Worm (Caenorhabditis elegans) whole organism, late embryonic: ENCODE results near the gene mdt-1.2.
A peak's percentile ranks its signal among the peaks of the same experiment; 100 is the strongest.

ENCODE experiments used
- C38D4.7 ChIP-seq: fragments of 200-800 bp; sonication (Bioruptor generic); optimal IDR thresholded peaks from 2 replicates; lab custom pipeline; 2018; ENCODE audit warnings: mild to moderate bottlenecking, missing genetic modification characterization, moderate library complexity, missing compliant biosample characterization
- K02D7.2 ChIP-seq: sonication (generic microtip); optimal IDR thresholded peaks from 2 replicates; lab custom pipeline; 2017; ENCODE audit warnings: mild to moderate bottlenecking, missing genetic modification characterization, missing compliant biosample characterization
- K09A11.1 ChIP-seq: sonication (generic microtip); optimal IDR thresholded peaks from 2 replicates; lab custom pipeline; 2017; ENCODE audit warnings: antibody characterized with exemption, mild to moderate bottlenecking, missing genetic modification characterization, missing compliant biosample characterization; ENCODE audit not compliant: insufficient read depth
- T23F11.4 ChIP-seq: fragments of 200-800 bp; sonication (Bioruptor generic); optimal IDR thresholded peaks from 2 replicates; lab custom pipeline; 2018; ENCODE audit warnings: mild to moderate bottlenecking, missing genetic modification characterization, missing compliant biosample characterization
- ama-1 ChIP-seq: fragments of 150-350 bp; optimal IDR thresholded peaks from 2 replicates; lab custom pipeline; 2014
- ceh-19 ChIP-seq: fragments of 200-800 bp; sonication (Bioruptor generic); optimal IDR thresholded peaks from 2 replicates; lab custom pipeline; 2018; ENCODE audit warnings: mild to moderate bottlenecking, missing genetic modification characterization, missing compliant biosample characterization
- ceh-2 ChIP-seq: sonication (generic microtip); optimal IDR thresholded peaks from 2 replicates; lab custom pipeline; 2016; ENCODE audit warnings: missing genotype, missing genetic modification characterization, missing compliant biosample characterization
- ceh-24 ChIP-seq: sonication (generic microtip); optimal IDR thresholded peaks from 2 replicates; lab custom pipeline; 2016; ENCODE audit warnings: mild to moderate bottlenecking, missing genetic modification characterization, missing compliant biosample characterization
- ceh-34 ChIP-seq: sonication (generic microtip); optimal IDR thresholded peaks from 2 replicates; lab custom pipeline; 2016; ENCODE audit warnings: mild to moderate bottlenecking, missing genetic modification characterization, missing compliant biosample characterization
- ceh-48 ChIP-seq: sonication (generic microtip); optimal IDR thresholded peaks from 2 replicates; lab custom pipeline; 2016; ENCODE audit warnings: missing genetic modification characterization, inconsistent platforms, missing compliant biosample characterization
- ceh-6 ChIP-seq: fragments of 200-800 bp; sonication (Bioruptor generic); optimal IDR thresholded peaks from 2 replicates; lab custom pipeline; 2018; ENCODE audit warnings: mild to moderate bottlenecking, missing genetic modification characterization, missing compliant biosample characterization
- ceh-9 ChIP-seq: sonication (generic microtip); optimal IDR thresholded peaks from 2 replicates; lab custom pipeline; 2016; ENCODE audit warnings: mild to moderate bottlenecking, missing genetic modification characterization, inconsistent platforms, missing compliant biosample characterization
- dve-1 ChIP-seq: sonication (generic microtip); optimal IDR thresholded peaks from 2 replicates; lab custom pipeline; 2017; ENCODE audit warnings: antibody characterized with exemption, mild to moderate bottlenecking, missing genetic modification characterization, missing compliant biosample characterization
- elt-2 ChIP-seq: sonication (generic microtip); optimal IDR thresholded peaks from 2 replicates; lab custom pipeline; 2016; ENCODE audit warnings: missing genetic modification reagents, missing genetic modification characterization, missing compliant biosample characterization
- ets-4 ChIP-seq: sonication (generic microtip); optimal IDR thresholded peaks from 2 replicates; lab custom pipeline; 2016; ENCODE audit warnings: missing genetic modification characterization, missing compliant biosample characterization
- gmeb-2 ChIP-seq: sonication (generic microtip); optimal IDR thresholded peaks from 2 replicates; lab custom pipeline; 2016; ENCODE audit warnings: missing genetic modification characterization, inconsistent platforms, missing compliant biosample characterization
- hlh-6 ChIP-seq: sonication (generic microtip); optimal IDR thresholded peaks from 2 replicates; lab custom pipeline; 2016; ENCODE audit warnings: missing genotype, missing genetic modification characterization, missing compliant biosample characterization
- lim-6 ChIP-seq: sonication (generic microtip); optimal IDR thresholded peaks from 2 replicates; lab custom pipeline; 2016; ENCODE audit warnings: missing genetic modification characterization, missing compliant biosample characterization
- lin-11 ChIP-seq: fragments of 200-800 bp; sonication (Bioruptor generic); optimal IDR thresholded peaks from 2 replicates; lab custom pipeline; 2018; ENCODE audit warnings: mild to moderate bottlenecking, missing genetic modification characterization, missing compliant biosample characterization
- madf-2 ChIP-seq: sonication (generic microtip); optimal IDR thresholded peaks from 2 replicates; lab custom pipeline; 2017; ENCODE audit warnings: missing genetic modification characterization, missing compliant biosample characterization
- mec-3 ChIP-seq: sonication (generic microtip); optimal IDR thresholded peaks from 2 replicates; lab custom pipeline; 2016; ENCODE audit warnings: borderline replicate concordance, missing genetic modification characterization, missing compliant biosample characterization
- nfya-1 ChIP-seq: sonication (generic microtip); optimal IDR thresholded peaks from 2 replicates; lab custom pipeline; 2017; ENCODE audit warnings: missing genetic modification characterization, mild to moderate bottlenecking, missing compliant biosample characterization, antibody characterized with exemption, moderate library complexity
- nhr-11 ChIP-seq: fragments of 150-350 bp; optimal IDR thresholded peaks from 2 replicates; lab custom pipeline; 2014; ENCODE audit warnings: missing biosample characterization, missing genetic modification characterization
- nhr-232 ChIP-seq: sonication (generic microtip); optimal IDR thresholded peaks from 2 replicates; lab custom pipeline; 2016; ENCODE audit warnings: missing genetic modification characterization, missing compliant biosample characterization
- odd-2 ChIP-seq: sonication (generic microtip); optimal IDR thresholded peaks from 2 replicates; lab custom pipeline; 2017; ENCODE audit warnings: antibody characterized with exemption, mild to moderate bottlenecking, missing genetic modification characterization, missing compliant biosample characterization
- pax-1 ChIP-seq: fragments of 150-350 bp; optimal IDR thresholded peaks from 2 replicates; lab custom pipeline; 2014; ENCODE audit warnings: missing biosample characterization, missing genetic modification characterization
- pha-2 ChIP-seq: sonication (generic microtip); optimal IDR thresholded peaks from 2 replicates; lab custom pipeline; 2017; ENCODE audit warnings: mild to moderate bottlenecking, missing genetic modification characterization, missing compliant biosample characterization
- pha-4 ChIP-seq: fragments of 150-350 bp; optimal IDR thresholded peaks from 2 replicates; lab custom pipeline; 2018; ENCODE audit warnings: missing biosample characterization, missing genetic modification reagents, missing genetic modification characterization
- pqm-1 ChIP-seq: sonication (generic microtip); optimal IDR thresholded peaks from 2 replicates; lab custom pipeline; 2016; ENCODE audit warnings: missing genetic modification characterization, missing compliant biosample characterization
- rnt-1 ChIP-seq: sonication (generic microtip); optimal IDR thresholded peaks from 2 replicates; lab custom pipeline; 2016; ENCODE audit warnings: missing genetic modification characterization, missing compliant biosample characterization
- sdc-2 ChIP-seq: sonication (generic microtip); optimal IDR thresholded peaks from 2 replicates; lab custom pipeline; 2016; ENCODE audit warnings: missing genotype, missing genetic modification characterization, missing compliant biosample characterization
- sox-2 ChIP-seq: fragments of 200-800 bp; sonication (Bioruptor generic); IDR thresholded peaks from 2 replicates; pipeline ENCODE4 v1.3.6; 2022; ENCODE audit warnings: missing genetic modification reagents, missing genetic modification characterization, missing compliant biosample characterization
- tbx-2 ChIP-seq: sonication (generic microtip); optimal IDR thresholded peaks from 2 replicates; lab custom pipeline; 2016; ENCODE audit warnings: missing genetic modification characterization, missing compliant biosample characterization
- ttx-3 ChIP-seq: sonication (generic microtip); optimal IDR thresholded peaks from 2 replicates; lab custom pipeline; 2016; ENCODE audit warnings: missing genetic modification reagents, missing genetic modification characterization, missing compliant biosample characterization
- unc-3 ChIP-seq, 2 experiments: fragments of 200-800 bp in 1 of 2; sonication (Bioruptor generic) in 1 of 2; sonication (generic microtip) in 1 of 2; conservative IDR thresholded peaks in 1 of 2; optimal IDR thresholded peaks in 1 of 2; 2 replicates each; pipeline versions ENCODE4 v1.3.6 to Lab custom; 2016 to 2022; ENCODE audit warnings: missing compliant biosample characterization in 2 of 2, missing genetic modification characterization in 2 of 2, missing genetic modification reagents in 1 of 2
- unc-55 ChIP-seq: sonication (generic microtip); optimal IDR thresholded peaks from 2 replicates; lab custom pipeline; 2017; ENCODE audit warnings: missing biosample characterization, missing genetic modification reagents, missing genetic modification characterization

Gene mdt-1.2

DNA sequence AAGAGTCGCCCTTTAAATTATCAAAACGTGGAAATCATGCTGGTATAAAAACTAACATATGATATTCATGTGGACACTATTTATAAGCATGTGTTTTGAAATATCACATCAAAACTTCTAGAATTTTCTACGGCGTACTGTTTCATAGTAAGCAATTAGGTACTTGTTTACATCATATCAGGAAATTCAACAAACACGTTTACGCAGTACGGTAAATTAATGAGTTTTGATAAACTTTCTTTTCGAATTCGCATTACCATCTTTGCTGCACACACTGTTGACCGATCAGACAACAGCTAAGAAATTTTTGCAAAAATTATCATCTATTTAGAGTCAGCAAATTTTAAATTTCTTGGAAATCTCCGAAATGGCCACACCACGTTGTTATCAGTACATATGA is 10.9 kb upstream of the mdt-1.2 start:
- TF ChIP-seq ceh-34 (tag; lab: Kevin White, UChicago), result no peak
- no peak for TF ChIP-seq lin-11
- no peak for TF ChIP-seq sox-2 (GFP tag; lab: Robert Waterston, UW)
- no peak for TF ChIP-seq sdc-2 (tag; lab: Kevin White, UChicago)
- no peak for TF ChIP-seq C38D4.7 (GFP tag; lab: Kevin White, UChicago)
- no peak for TF ChIP-seq ceh-48
- TF ChIP-seq madf-2 (tag; lab: Kevin White, UChicago), result no peak
- no peak for TF ChIP-seq ceh-2
- TF ChIP-seq odd-2, result no peak
- TF ChIP-seq pax-1 (tag; lab: Kevin White, UChicago), result no peak
- TF ChIP-seq rnt-1, result no peak
- TF ChIP-seq ceh-24, result no peak
- no peak for TF ChIP-seq gmeb-2
- no peak for TF ChIP-seq ceh-19
- no peak for TF ChIP-seq tbx-2 (tag; lab: Kevin White, UChicago)

DNA sequence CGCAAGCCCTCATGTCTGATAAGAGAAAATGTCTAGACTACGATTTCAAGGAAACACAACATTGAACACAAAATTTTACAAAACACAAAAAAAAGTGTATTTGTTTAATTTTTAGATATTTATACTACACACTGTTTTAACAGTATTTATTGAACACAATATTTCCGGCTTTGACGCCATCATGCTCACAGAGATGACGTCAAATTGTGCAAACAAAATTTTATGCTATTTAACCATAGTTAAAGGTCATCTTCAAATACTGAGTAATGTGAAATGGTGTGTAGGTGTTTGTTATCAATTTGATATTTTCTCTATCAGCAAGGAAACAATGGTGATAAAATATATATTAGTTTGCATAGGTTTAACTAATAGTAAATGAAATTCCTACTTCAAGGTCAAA is 4.8 kb upstream of the mdt-1.2 start:
- TF ChIP-seq elt-2 (tag; lab: Kevin White, UChicago), result peak; percentile 26
- TF ChIP-seq mec-3, result no peak

DNA sequence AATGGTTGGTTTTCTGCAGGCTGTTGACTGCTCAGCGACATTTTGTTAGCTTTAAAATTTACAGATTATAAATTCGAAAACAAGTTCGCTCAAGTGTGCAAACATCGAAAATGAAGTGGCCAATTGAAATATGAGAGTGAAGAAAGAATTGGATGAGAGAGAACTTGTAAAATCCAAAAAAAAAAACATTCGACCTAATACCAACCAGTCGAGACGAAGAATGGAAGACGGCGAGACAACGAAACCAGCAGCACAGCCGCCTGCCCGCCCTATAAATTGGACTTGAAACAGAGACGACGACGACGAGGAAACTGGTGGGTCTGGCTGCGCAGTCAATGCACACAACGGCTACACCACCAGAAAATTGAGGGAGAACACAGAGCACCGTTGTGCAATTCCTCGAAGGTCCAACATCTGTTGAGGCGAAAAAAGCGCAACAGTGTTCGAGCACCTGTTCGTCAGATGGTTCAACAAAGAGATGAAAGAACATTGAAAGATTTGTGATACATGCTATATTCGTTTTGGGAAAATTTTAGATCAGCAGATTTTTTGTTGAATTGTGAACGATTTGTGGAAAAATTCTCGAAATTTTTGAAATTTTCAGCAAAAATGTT is 1.3 kb upstream of the mdt-1.2 start, which contains the start of gene T23C6.4:
TSS of gene T23C6.4 (minus strand) at position 51 of the 614 bp plus-strand sequence.
- peak; percentile 3 for TF ChIP-seq nfya-1 (tag; lab: Kevin White, UChicago)
- peak; percentile 32 for TF ChIP-seq sdc-2 (tag; lab: Kevin White, UChicago)
- TF ChIP-seq lin-11, result no peak

DNA sequence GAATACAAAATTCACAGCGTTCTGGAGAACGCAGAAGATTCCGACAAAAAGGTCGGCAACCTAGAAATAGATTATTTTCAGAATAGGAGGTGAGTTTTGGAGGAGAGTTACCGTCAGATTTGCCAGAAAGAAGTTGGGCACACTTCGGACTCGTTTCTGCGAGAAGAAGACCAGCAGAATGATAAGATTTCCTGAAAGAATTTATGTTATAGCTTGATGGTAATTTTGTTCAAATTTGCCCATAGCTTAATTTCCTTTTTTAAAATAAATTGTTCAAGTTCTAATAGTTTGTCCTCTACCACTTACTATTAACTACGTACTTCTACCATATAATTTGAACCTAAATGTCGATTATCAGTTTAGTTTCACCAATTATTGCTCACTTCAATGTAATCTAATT is 5.8 kb downstream of the mdt-1.2 start:
- TF ChIP-seq unc-3 (GFP tag; conservative IDR thresholded peaks at IDR 0.05; lab: Robert Waterston, UW) (no peak), unc-3 (tag; optimal IDR thresholded peaks at IDR 0.05; lab: Kevin White, UChicago) (no peak), ceh-48 (no peak)

DNA sequence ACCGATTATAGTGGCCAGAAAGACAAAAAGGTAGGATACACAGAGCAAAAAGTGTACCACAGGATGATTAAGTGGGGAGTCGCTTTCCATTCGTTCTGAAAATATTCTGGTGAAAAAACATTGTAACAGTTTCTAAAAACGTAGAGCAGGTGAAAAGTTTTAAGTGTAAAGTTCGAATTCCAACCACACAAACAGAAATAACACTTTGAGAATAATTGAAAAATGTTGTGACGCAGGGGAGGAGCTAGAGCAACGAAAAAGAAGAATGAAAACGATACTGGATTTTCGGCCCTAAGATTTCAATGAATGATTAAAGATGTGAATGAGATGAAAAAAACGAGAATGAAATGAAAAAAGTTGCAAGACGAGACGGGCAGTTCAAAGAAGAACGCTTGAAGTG is 6.5 kb downstream of the mdt-1.2 start, which contains the start of gene npr-21:
TSS of gene npr-21 (minus strand) at position 101 of the 400 bp plus-strand sequence.
- no peak for TF ChIP-seq madf-2 (tag; lab: Kevin White, UChicago)
- no peak for TF ChIP-seq mec-3
- TF ChIP-seq ceh-6 (GFP tag; lab: Kevin White, UChicago), result no peak
- TF ChIP-seq pha-2 (tag; lab: Kevin White, UChicago), result no peak
- TF ChIP-seq nhr-232, result no peak
- no peak for TF ChIP-seq ceh-9 (tag; lab: Kevin White, UChicago)
- TF ChIP-seq ama-1 (lab: Kevin White, UChicago), result no peak
- TF ChIP-seq ceh-2, result no peak
- TF ChIP-seq K02D7.2 (tag; lab: Kevin White, UChicago), result no peak
- no peak for TF ChIP-seq ets-4 (tag; lab: Kevin White, UChicago)
- no peak for TF ChIP-seq pqm-1 (tag; lab: Kevin White, UChicago)
- no peak for TF ChIP-seq T23F11.4 (GFP tag; lab: Kevin White, UChicago)
- no peak for TF ChIP-seq hlh-6 (tag; lab: Kevin White, UChicago)
- TF ChIP-seq ceh-48, result no peak
- no peak for TF ChIP-seq dve-1 (tag; lab: Kevin White, UChicago)
- TF ChIP-seq lin-11, result no peak
- TF ChIP-seq lim-6 (tag; lab: Kevin White, UChicago), result no peak
- TF ChIP-seq, all 69 proteins: peak for 0

DNA sequence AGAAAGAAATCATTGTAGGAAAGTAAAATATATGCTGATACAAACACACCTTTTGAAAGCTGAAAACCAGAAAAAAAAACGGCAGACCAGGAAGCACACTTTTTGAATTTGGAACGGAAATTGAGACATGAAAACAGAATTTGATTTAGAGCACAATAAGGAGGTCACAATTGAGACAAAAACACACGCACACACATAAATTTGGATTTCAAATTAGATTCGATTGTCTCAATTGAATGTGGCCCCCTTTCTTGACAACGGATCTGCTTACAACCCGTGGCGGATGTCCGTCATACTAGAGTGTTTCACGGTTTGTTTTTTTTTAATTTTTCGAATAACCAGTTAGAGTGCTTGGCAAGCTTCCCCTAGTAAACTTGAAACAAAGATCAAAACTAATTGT is 16.8 kb downstream of the mdt-1.2 start:
- TF ChIP-seq odd-2 (no peak), pha-4 (tag; lab: Kevin White, UChicago) (no peak), K09A11.1 (tag; lab: Kevin White, UChicago) (no peak), tbx-2 (tag; lab: Kevin White, UChicago) (no peak), unc-55 (GFP tag; lab: Kevin White, UChicago) (no peak), nhr-11 (tag; lab: Kevin White, UChicago) (no peak), ttx-3 (tag; lab: Kevin White, UChicago) (no peak)
